Worm (Caenorhabditis elegans) whole organism, late embryonic: ENCODE data around the gene T27A10.2.

ENCODE experiments used
- C08G9.2 ChIP-seq: sonication (generic microtip); optimal IDR thresholded peaks from 2 replicates; lab custom pipeline; 2016; ENCODE audit warnings: mild to moderate bottlenecking, missing genetic modification characterization, moderate library complexity, missing compliant biosample characterization
- T23F11.4 ChIP-seq: fragments of 200-800 bp; sonication (Bioruptor generic); optimal IDR thresholded peaks from 2 replicates; lab custom pipeline; 2018; ENCODE audit warnings: mild to moderate bottlenecking, missing genetic modification characterization, missing compliant biosample characterization
- ama-1 ChIP-seq: fragments of 150-350 bp; optimal IDR thresholded peaks from 2 replicates; lab custom pipeline; 2014
- ceh-14 ChIP-seq: sonication (generic microtip); optimal IDR thresholded peaks from 2 replicates; lab custom pipeline; 2016; ENCODE audit warnings: missing genotype, missing genetic modification characterization, missing compliant biosample characterization
- ceh-18 ChIP-seq: sonication (generic microtip); optimal IDR thresholded peaks from 2 replicates; lab custom pipeline; 2016; ENCODE audit warnings: missing genetic modification characterization, missing compliant biosample characterization
- ceh-19 ChIP-seq: fragments of 200-800 bp; sonication (Bioruptor generic); optimal IDR thresholded peaks from 2 replicates; lab custom pipeline; 2018; ENCODE audit warnings: mild to moderate bottlenecking, missing genetic modification characterization, missing compliant biosample characterization
- ceh-2 ChIP-seq: sonication (generic microtip); optimal IDR thresholded peaks from 2 replicates; lab custom pipeline; 2016; ENCODE audit warnings: missing genotype, missing genetic modification characterization, missing compliant biosample characterization
- ceh-31 ChIP-seq: sonication (generic microtip); optimal IDR thresholded peaks from 2 replicates; lab custom pipeline; 2016; ENCODE audit warnings: missing genetic modification characterization, missing compliant biosample characterization
- ceh-34 ChIP-seq: sonication (generic microtip); optimal IDR thresholded peaks from 2 replicates; lab custom pipeline; 2016; ENCODE audit warnings: mild to moderate bottlenecking, missing genetic modification characterization, missing compliant biosample characterization
- ceh-45 ChIP-seq: fragments of 200-800 bp; sonication (Bioruptor generic); IDR thresholded peaks from 2 replicates; pipeline ENCODE4 v1.3.6; 2022; ENCODE audit warnings: missing genetic modification reagents, missing genetic modification characterization, missing compliant biosample characterization
- ceh-9 ChIP-seq: sonication (generic microtip); optimal IDR thresholded peaks from 2 replicates; lab custom pipeline; 2016; ENCODE audit warnings: mild to moderate bottlenecking, missing genetic modification characterization, inconsistent platforms, missing compliant biosample characterization
- dmd-4 ChIP-seq: sonication (generic microtip); optimal IDR thresholded peaks from 2 replicates; lab custom pipeline; 2016; ENCODE audit warnings: borderline replicate concordance, missing genetic modification characterization, missing compliant biosample characterization
- dve-1 ChIP-seq: sonication (generic microtip); optimal IDR thresholded peaks from 2 replicates; lab custom pipeline; 2017; ENCODE audit warnings: antibody characterized with exemption, mild to moderate bottlenecking, missing genetic modification characterization, missing compliant biosample characterization
- elt-2 ChIP-seq: sonication (generic microtip); optimal IDR thresholded peaks from 2 replicates; lab custom pipeline; 2016; ENCODE audit warnings: missing genetic modification reagents, missing genetic modification characterization, missing compliant biosample characterization
- elt-4 ChIP-seq: sonication (generic microtip); optimal IDR thresholded peaks from 2 replicates; lab custom pipeline; 2016; ENCODE audit warnings: missing genetic modification characterization, missing compliant biosample characterization
- fax-1 ChIP-seq: sonication (generic microtip); optimal IDR thresholded peaks from 2 replicates; lab custom pipeline; 2016; ENCODE audit warnings: missing genotype, missing genetic modification characterization, missing compliant biosample characterization
- fkh-6 ChIP-seq: sonication (generic microtip); optimal IDR thresholded peaks from 2 replicates; lab custom pipeline; 2016; ENCODE audit warnings: missing genetic modification characterization, missing compliant biosample characterization
- hlh-13 ChIP-seq: fragments of 200-800 bp; sonication (Bioruptor generic); optimal IDR thresholded peaks from 2 replicates; lab custom pipeline; 2018; ENCODE audit warnings: mild to moderate bottlenecking, missing genetic modification characterization, missing compliant biosample characterization
- hlh-15 ChIP-seq: sonication (generic microtip); optimal IDR thresholded peaks from 2 replicates; lab custom pipeline; 2016; ENCODE audit warnings: missing genetic modification characterization, missing compliant biosample characterization
- hlh-30 ChIP-seq: sonication (generic microtip); optimal IDR thresholded peaks from 2 replicates; lab custom pipeline; 2017; ENCODE audit warnings: antibody characterized with exemption, missing genetic modification characterization, missing compliant biosample characterization; ENCODE audit not compliant: insufficient read depth
- hlh-6 ChIP-seq: sonication (generic microtip); optimal IDR thresholded peaks from 2 replicates; lab custom pipeline; 2016; ENCODE audit warnings: missing genotype, missing genetic modification characterization, missing compliant biosample characterization
- lin-11 ChIP-seq: fragments of 200-800 bp; sonication (Bioruptor generic); optimal IDR thresholded peaks from 2 replicates; lab custom pipeline; 2018; ENCODE audit warnings: mild to moderate bottlenecking, missing genetic modification characterization, missing compliant biosample characterization
- nfya-1 ChIP-seq: sonication (generic microtip); optimal IDR thresholded peaks from 2 replicates; lab custom pipeline; 2017; ENCODE audit warnings: missing genetic modification characterization, mild to moderate bottlenecking, missing compliant biosample characterization, antibody characterized with exemption, moderate library complexity
- nhr-11 ChIP-seq: fragments of 150-350 bp; optimal IDR thresholded peaks from 2 replicates; lab custom pipeline; 2014; ENCODE audit warnings: missing biosample characterization, missing genetic modification characterization
- nhr-232 ChIP-seq: sonication (generic microtip); optimal IDR thresholded peaks from 2 replicates; lab custom pipeline; 2016; ENCODE audit warnings: missing genetic modification characterization, missing compliant biosample characterization
- pag-3 ChIP-seq: sonication (generic microtip); optimal IDR thresholded peaks from 2 replicates; lab custom pipeline; 2016; ENCODE audit warnings: missing compliant biosample characterization, missing genetic modification characterization, borderline replicate concordance
- pat-9 ChIP-seq: fragments of 200-800 bp; sonication (Bioruptor generic); optimal IDR thresholded peaks from 2 replicates; lab custom pipeline; 2018; ENCODE audit warnings: mild to moderate bottlenecking, missing genetic modification characterization, moderate library complexity, missing compliant biosample characterization
- pha-2 ChIP-seq: sonication (generic microtip); optimal IDR thresholded peaks from 2 replicates; lab custom pipeline; 2017; ENCODE audit warnings: mild to moderate bottlenecking, missing genetic modification characterization, missing compliant biosample characterization
- pha-4 ChIP-seq: fragments of 150-350 bp; optimal IDR thresholded peaks from 2 replicates; lab custom pipeline; 2018; ENCODE audit warnings: missing biosample characterization, missing genetic modification reagents, missing genetic modification characterization
- pros-1 ChIP-seq: fragments of 150-350 bp; optimal IDR thresholded peaks from 2 replicates; lab custom pipeline; 2014; ENCODE audit warnings: missing biosample characterization, missing genetic modification reagents, missing genetic modification characterization
- sdc-2 ChIP-seq: sonication (generic microtip); optimal IDR thresholded peaks from 2 replicates; lab custom pipeline; 2016; ENCODE audit warnings: missing genotype, missing genetic modification characterization, missing compliant biosample characterization
- sox-2 ChIP-seq: fragments of 200-800 bp; sonication (Bioruptor generic); IDR thresholded peaks from 2 replicates; pipeline ENCODE4 v1.3.6; 2022; ENCODE audit warnings: missing genetic modification reagents, missing genetic modification characterization, missing compliant biosample characterization
- tbx-2 ChIP-seq: sonication (generic microtip); optimal IDR thresholded peaks from 2 replicates; lab custom pipeline; 2016; ENCODE audit warnings: missing genetic modification characterization, missing compliant biosample characterization
- unc-3 ChIP-seq, 2 experiments: fragments of 200-800 bp in 1 of 2; sonication (Bioruptor generic) in 1 of 2; sonication (generic microtip) in 1 of 2; conservative IDR thresholded peaks in 1 of 2; optimal IDR thresholded peaks in 1 of 2; 2 replicates each; pipeline versions ENCODE4 v1.3.6 to Lab custom; 2016 to 2022; ENCODE audit warnings: missing compliant biosample characterization in 2 of 2, missing genetic modification characterization in 2 of 2, missing genetic modification reagents in 1 of 2
- unc-42 ChIP-seq: sonication (generic microtip); optimal IDR thresholded peaks from 2 replicates; lab custom pipeline; 2016; ENCODE audit warnings: missing genotype, missing genetic modification characterization, missing compliant biosample characterization
- unc-55 ChIP-seq: sonication (generic microtip); optimal IDR thresholded peaks from 2 replicates; lab custom pipeline; 2017; ENCODE audit warnings: missing biosample characterization, missing genetic modification reagents, missing genetic modification characterization
- unc-86 ChIP-seq: sonication (generic microtip); optimal IDR thresholded peaks from 2 replicates; lab custom pipeline; 2016; ENCODE audit warnings: missing genetic modification characterization, missing compliant biosample characterization
- ztf-16 ChIP-seq: sonication (generic microtip); optimal IDR thresholded peaks from 2 replicates; lab custom pipeline; 2017; ENCODE audit warnings: missing genetic modification characterization, missing compliant biosample characterization

Gene T27A10.2

DNA sequence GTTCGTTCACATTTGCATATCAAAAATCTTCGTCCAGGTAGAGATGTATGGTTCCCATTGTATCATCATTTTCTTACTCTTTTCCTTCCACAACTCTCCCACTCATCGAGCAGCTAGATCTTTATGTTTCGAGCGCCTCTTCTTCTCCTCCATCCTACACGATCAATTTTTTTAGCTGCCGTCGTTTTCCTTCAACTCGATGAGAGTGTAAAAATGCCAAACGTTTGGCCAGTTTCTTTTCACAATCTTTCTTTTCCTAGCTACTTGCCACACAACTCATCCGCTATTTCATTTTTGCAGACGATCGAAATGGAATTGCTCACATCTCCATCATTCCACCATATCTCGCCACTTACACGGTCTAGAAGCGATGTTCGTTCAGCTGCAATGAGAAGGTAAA lies 15.8 kb downstream of the T27A10.2 start, which contains the start of gene C18B2.3:
Gene C18B2.3, plus strand, starts transcription at position 301 of the 400 bp plus-strand sequence.
- peak; percentile 25 for TF ChIP-seq ceh-18 (tag; lab: Kevin White, UChicago)
- TF ChIP-seq T23F11.4 (GFP tag; lab: Kevin White, UChicago), result no peak

DNA sequence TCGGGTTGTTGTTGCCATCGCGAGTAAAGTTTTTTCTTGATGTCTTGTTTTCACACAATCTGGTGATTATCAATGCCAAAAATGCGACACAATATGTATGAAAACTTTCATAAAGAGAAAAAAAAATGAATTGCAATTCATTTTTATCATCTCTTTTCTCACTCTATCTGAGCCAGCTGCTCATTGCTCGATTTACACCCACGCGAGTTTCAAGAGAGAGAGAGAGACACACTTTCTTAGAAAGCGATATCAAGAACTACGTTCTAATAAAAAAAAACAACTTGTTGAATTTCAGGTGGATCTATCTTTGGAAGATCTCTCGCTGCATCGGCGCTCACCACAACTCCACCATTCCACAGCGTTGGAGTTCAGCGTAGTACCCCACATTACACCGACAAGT lies 16.9 kb downstream of the T27A10.2 start:
- TF ChIP-seq ceh-9 (tag; lab: Kevin White, UChicago) (no peak), elt-4 (tag; lab: Kevin White, UChicago) (no peak), hlh-6 (tag; lab: Kevin White, UChicago) (no peak), ceh-2 (tag; lab: Kevin White, UChicago) (no peak)

DNA sequence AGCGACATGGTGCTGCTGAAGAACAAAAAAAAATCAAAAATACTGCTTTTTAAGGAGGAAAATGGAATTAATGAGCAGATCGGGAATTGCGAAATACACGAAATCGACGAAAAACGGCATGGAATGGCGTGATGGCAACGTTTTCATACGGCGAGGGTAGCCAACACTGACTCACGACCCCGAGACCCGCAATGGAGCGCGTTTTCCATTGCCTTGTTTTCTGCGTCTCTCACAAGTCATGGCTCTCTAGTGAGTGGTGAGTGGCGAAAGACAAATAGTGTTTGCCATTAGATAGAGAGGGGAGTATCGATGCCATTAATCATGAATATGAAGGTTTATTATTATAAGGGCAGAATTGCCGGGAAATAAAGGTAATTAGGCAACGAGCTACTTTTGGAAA lies 20.0 kb downstream of the T27A10.2 start, which contains the start of gene C18B2.4:
Gene C18B2.4, minus strand, starts transcription at position 15 of the 400 bp plus-strand sequence.
- TF ChIP-seq fax-1 (tag; lab: Kevin White, UChicago) (no peak), lin-11 (tag; lab: Kevin White, UChicago) (no peak), elt-4 (tag; lab: Kevin White, UChicago) (no peak), hlh-30 (tag; lab: Kevin White, UChicago) (peak; percentile 89), nhr-11 (no peak), hlh-13 (GFP tag; lab: Kevin White, UChicago) (no peak), unc-55 (GFP tag; lab: Kevin White, UChicago) (peak; percentile 96), ceh-14 (tag; lab: Kevin White, UChicago) (peak; percentile 51), fkh-6 (tag; lab: Kevin White, UChicago) (no peak), unc-86 (no peak), pat-9 (tag; lab: Kevin White, UChicago) (no peak), ceh-34 (tag; lab: Kevin White, UChicago) (peak; percentile 42), pag-3 (tag; lab: Kevin White, UChicago) (no peak), pha-4 (tag; lab: Kevin White, UChicago) (no peak), pha-2 (no peak), pros-1 (tag; lab: Kevin White, UChicago) (no peak), hlh-15 (tag; lab: Kevin White, UChicago) (no peak), ceh-2 (tag; lab: Kevin White, UChicago) (peak; percentile 32), elt-2 (tag; lab: Kevin White, UChicago) (peak; percentile 34), dve-1 (peak; percentile 18), sox-2 (GFP tag; lab: Robert Waterston, UW) (no peak), T23F11.4 (GFP tag; lab: Kevin White, UChicago) (no peak), ceh-19 (GFP tag; lab: Kevin White, UChicago) (no peak), C08G9.2 (tag; lab: Kevin White, UChicago) (peak; percentile 25), sdc-2 (peak; percentile 54), ceh-31 (peak; percentile 74), nfya-1 (tag; lab: Kevin White, UChicago) (peak; percentile 72), ama-1 (lab: Kevin White, UChicago) (no peak), ceh-45 (GFP tag; lab: Robert Waterston, UW) (no peak), ztf-16 (no peak), nhr-232 (tag; lab: Kevin White, UChicago) (no peak), tbx-2 (tag; lab: Kevin White, UChicago) (peak; percentile 64), dmd-4 (no peak), unc-3 (GFP tag; conservative IDR thresholded peaks at IDR 0.05; lab: Robert Waterston, UW) (no peak), unc-3 (tag; optimal IDR thresholded peaks at IDR 0.05; lab: Kevin White, UChicago) (no peak), unc-42 (tag; lab: Kevin White, UChicago) (peak; percentile 75)
